Fruit fly (Drosophila melanogaster) S2 (cell line): ENCODE measurements around the gene CG2652.

Experiments used
- CG8478 ChIP-seq: fragments of >200 bp; optimal IDR thresholded peaks from 2 replicates; lab custom pipeline; 2018
- CTCF ChIP-seq, 2 experiments: fragments of >200 bp; optimal IDR thresholded peaks; 2 replicates each; lab custom pipeline; 2018

CG2652 gene

DNA sequence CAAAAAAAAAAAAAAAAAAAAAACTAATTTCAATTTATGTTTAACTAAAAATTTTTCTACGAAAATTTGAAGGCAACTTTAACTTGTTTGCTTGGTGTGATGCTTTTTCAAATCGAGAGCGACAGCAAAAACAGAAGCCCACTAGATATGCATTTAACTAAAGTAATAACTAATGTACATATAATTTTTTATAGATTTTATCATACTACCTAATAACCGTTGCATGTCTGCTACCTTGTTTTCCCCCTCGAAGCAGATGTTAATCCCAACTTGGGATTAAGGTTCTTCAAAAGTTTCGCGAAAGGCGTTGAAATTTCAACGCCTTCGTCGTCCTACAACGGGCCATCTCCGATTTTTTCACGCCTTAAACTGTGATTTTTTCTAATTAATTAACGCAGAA, at the start of gene CG2652:
Gene CG2652, minus strand, starts transcription at position 101 of the 400 bp plus-strand sequence.
- TF ChIP-seq CTCF (optimal IDR thresholded peaks at IDR 0.05; lab: Kevin White, UChicago), result no peak
- no peak for TF ChIP-seq CG8478 (lab: Kevin White, UChicago)

DNA sequence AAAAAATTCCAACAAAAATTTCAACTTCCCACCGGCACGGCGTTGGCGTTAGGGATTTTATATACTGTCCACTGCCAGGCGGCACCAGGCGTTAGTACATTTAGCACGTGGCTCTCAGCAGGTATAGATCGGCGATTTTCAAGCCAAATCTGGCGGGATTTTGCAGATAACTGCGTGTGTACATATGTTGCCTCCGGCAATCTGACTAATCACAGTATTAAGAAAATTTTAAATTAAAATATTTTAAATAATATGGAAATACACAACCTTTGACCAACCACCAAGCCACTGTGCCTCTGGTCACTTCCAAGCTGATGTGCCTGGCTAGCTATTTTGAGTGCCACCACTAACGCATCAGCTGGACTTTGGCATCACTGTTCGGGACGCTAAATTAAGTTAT, 49.4 kb upstream of the CG2652 start, which contains the start of the genes ttm50 and CG2712:
Gene ttm50, minus strand, starts transcription at position 64 of the 400 bp plus-strand sequence.
Gene CG2712, plus strand, starts transcription at position 343 of the 400 bp plus-strand sequence.
- TF ChIP-seq CG8478 (lab: Kevin White, UChicago) (no peak), CTCF (optimal IDR thresholded peaks at IDR 0.05; lab: Kevin White, UChicago) (no peak)

DNA sequence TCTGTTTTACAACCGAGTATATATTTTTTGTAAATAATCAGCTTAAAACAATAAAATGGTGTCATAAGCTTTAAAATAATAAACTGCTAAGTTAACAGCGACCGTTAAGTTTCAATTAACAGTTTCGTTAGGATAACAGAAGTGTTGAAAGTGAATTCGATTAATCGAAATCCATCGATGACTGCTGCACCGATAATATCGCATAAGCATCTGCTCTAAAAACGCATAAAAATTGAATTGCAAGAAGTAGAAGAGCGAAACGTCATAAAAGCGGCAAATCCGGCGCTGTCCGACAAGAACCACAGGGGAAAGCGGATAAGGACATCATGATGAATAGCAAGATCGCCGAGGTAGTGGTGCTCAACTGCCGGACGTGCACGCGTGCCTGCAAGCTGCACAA, 44.8 kb upstream of the CG2652 start, which contains the start of gene dwg:
Gene dwg, plus strand, starts transcription at position 193 of the 400 bp plus-strand sequence.
- TF ChIP-seq CTCF (optimal IDR thresholded peaks at IDR 0.05; lab: Kevin White, UChicago) (no peak), CG8478 (lab: Kevin White, UChicago) (no peak)

DNA sequence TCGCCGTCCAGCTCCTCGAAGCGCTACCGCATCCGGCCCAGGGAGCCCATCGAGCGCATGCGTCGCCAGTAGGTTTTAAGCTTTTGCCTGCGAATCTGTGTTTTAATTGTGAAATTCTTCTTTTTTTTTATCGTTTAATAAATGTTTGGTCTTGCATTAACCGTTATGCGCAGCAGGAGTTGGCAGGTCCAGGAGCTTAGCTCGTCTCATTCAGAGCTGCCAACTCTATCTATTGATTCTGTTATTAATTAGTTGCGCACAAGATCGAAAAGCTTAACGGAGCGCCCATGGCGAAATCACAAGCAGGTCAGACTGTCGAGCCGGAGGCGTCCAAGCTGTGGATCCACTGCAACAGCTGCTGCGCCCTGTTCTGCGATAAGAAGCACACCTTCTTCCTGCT, 43.7 kb upstream of the CG2652 start, which contains the start of gene vilya:
Gene vilya, plus strand, starts transcription at position 259 of the 400 bp plus-strand sequence.
- no peak for TF ChIP-seq CG8478 (lab: Kevin White, UChicago)

DNA sequence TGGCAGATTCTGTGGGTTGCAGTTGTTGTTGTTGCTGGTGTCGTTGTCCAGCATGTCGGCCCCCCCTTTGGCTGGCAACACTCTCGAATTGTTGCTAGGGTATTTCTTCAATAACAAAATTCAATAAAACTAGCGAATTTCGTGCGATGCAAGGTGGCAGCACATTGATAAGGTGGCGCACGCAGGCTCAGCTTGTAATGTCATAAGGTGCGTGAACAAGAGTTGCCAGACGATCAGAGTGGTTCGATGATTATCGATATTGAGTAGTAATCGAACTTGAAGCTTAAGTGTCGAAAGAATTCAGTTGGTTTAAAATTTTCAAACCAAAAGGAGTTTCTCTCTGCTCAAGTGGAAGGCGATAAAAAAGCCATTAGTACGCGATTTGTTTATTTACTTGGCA, 37.4 kb upstream of the CG2652 start, which contains the start of gene CG2701:
Gene CG2701, minus strand, starts transcription at position 206 of the 400 bp plus-strand sequence.
- TF ChIP-seq CTCF (optimal IDR thresholded peaks at IDR 0.05; lab: Kevin White, UChicago) (no peak), CG8478 (lab: Kevin White, UChicago) (no peak)

DNA sequence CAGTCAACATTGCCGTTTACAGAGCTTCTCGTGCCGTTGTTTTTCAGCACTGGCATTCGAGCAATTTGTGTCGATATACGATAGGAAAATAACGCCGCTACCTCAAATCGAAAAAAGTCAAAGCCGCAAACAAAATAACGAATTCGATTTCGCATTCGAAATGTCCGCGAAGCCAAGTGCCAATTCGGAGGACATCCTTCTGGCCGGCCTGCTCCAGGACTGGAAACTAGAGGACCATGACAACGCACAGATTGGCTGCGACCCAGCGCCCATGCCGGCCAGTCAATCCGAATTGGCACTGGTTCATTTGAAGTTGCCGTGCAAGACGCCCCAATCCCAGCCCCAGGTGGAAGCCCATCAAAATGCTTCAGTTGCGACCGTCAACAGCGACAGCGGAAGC, 32.0 kb upstream of the CG2652 start:
- TF ChIP-seq CG8478 (lab: Kevin White, UChicago), result no peak
- TF ChIP-seq CTCF (optimal IDR thresholded peaks at IDR 0.05; lab: Kevin White, UChicago), result no peak

DNA sequence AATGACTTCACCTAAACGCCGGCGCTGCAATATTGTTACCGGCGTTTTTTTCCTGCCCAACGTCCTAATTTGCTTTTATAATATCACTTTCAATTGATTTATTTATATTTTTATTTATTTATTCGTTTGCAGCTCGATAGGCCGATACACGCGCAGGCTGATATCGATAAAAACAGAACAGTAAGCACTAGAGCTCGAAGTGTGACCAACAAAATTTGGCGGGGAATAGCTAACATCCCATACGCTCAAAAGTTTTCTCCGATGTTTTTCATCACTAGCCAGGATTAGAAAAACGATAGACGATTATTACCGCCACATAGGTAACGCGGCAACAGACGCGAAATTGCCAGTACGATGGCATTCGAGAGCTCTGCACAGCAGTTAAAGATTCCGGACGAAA, 31.0 kb upstream of the CG2652 start, which contains the start of the genes CG2685 and CG2694:
Gene CG2685, minus strand, starts transcription at position 185 of the 400 bp plus-strand sequence.
Gene CG2694, plus strand, starts transcription at position 304 of the 400 bp plus-strand sequence.
- no peak for TF ChIP-seq CG8478 (lab: Kevin White, UChicago)
- no peak for TF ChIP-seq CTCF (optimal IDR thresholded peaks at IDR 0.05; lab: Kevin White, UChicago)

DNA sequence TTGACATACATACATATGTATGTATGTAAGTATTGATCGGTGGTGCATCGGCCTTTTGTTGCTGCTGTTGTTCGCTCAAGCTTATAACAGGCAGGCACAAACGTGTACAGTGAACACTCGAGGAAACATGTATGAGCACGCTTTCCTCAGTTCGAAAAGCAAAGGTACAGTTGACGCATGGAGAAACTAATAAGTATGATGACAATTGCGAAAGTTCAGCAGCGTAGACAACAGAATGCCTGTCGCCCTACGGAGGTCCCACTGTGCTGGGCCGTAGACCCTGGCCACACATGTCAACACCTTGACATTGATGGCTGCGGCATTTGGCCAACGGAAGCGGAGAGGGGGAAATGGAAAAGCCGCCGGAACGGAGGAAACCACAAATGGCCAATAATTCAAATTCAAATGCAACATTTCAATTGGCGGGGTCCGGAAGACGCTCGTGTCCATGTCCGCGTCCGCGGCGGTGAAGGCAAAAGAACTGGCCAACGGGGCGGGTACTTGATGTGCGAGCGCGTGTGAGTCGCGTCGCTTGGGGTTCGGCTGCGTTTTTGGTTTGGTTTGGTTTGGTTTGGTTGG, 25.5 kb upstream of the CG2652 start, which contains the start of gene CG2681:
Gene CG2681, plus strand, starts transcription at position 529 of the 579 bp plus-strand sequence.
- no peak for TF ChIP-seq CG8478 (lab: Kevin White, UChicago)
- TF ChIP-seq CTCF (optimal IDR thresholded peaks at IDR 0.05; lab: Kevin White, UChicago), result no peak

DNA sequence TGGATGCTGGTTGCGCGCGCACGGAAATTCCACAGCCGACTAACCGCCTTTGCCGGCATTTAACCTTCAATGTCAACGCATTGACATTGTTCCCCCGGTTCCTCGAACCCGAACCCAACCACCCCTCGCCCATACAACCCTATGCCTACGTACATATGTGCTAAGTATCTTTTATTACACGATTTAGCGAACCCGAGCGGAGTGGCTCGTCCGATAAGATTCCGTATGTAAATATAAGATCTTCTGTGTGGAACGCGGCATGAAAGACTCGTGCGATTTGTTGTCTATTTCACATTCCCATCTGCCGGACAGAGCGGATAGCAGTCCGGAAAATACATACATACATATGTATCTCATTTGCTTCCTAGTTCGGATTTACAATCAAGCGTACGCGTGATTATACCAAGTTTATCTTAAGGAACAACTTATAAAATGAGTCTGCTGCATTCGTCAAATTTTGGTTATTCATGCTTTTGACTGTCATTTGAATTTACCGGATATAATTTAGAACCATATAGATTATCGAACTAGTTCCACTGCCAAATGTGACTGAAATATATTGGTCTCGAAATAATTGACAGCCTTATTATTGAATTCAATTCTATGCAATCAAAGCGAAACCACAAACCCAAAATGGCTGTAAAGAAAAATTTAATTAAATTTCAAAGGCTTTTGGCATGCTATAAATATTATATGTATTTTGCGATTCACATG, 24.8 kb upstream of the CG2652 start, which contains the start of gene CG2680:
Gene CG2680, minus strand, starts transcription at position 51 of the 714 bp plus-strand sequence.
- TF ChIP-seq CTCF (optimal IDR thresholded peaks at IDR 0.05; lab: Kevin White, UChicago) (no peak), CG8478 (lab: Kevin White, UChicago) (no peak)

DNA sequence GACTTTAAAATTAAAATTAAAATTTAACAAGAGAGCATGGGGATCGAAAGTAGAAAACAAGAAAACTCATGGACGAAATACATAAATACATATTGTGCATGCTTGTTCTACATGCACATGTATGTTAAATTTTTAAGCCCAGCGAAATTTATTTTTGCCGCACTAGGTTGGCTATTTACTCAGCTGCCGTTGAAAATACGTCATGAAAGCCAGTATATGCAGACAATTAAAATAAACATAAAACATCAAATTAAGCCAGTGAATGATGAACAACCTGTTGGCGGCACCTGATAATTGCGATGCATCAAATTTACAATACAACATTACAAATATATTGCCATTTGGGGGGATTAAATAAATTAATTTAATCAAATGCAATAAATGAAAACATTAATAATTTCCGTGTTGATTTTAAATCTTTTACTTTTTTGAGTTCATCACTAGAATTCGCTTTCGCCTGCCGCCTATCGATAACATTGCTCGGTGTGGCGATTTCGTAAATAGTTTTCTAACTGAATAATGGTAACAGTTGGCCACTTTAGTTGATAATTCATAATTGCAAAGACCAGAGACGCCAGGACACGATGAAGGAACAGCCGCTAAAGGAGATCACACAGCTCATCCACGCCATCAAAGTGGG, 21.5 kb upstream of the CG2652 start, which contains the start of gene eIF2Bbeta:
Gene eIF2Bbeta, plus strand, starts transcription at position 438 of the 640 bp plus-strand sequence.
- no peak for TF ChIP-seq CTCF (optimal IDR thresholded peaks at IDR 0.05; lab: Kevin White, UChicago)
- no peak for TF ChIP-seq CG8478 (lab: Kevin White, UChicago)

DNA sequence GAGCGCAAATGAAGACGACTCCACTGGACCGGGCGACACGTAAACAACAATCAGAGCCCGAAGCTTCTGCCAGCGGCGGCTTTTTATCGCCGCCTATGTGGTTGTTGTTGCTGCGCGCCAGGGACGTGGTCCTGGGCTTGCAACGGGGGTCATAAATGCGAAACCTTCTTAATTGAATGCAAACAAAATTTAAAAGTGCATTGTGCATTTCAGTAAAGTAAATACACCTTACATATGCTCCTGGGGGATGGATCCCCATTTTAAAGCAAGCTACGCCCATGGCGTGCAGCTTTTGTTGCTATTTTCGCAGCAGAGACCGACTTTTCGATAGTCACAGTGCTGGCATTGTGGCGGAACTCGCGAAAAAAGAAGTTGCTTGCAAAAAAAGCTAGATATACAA, 21.0 kb upstream of the CG2652 start, which contains the start of gene Ugalt:
Gene Ugalt, minus strand, starts transcription at position 160 of the 400 bp plus-strand sequence.
- TF ChIP-seq CTCF (optimal IDR thresholded peaks at IDR 0.05; lab: Kevin White, UChicago) (no peak), CG8478 (lab: Kevin White, UChicago) (no peak)

DNA sequence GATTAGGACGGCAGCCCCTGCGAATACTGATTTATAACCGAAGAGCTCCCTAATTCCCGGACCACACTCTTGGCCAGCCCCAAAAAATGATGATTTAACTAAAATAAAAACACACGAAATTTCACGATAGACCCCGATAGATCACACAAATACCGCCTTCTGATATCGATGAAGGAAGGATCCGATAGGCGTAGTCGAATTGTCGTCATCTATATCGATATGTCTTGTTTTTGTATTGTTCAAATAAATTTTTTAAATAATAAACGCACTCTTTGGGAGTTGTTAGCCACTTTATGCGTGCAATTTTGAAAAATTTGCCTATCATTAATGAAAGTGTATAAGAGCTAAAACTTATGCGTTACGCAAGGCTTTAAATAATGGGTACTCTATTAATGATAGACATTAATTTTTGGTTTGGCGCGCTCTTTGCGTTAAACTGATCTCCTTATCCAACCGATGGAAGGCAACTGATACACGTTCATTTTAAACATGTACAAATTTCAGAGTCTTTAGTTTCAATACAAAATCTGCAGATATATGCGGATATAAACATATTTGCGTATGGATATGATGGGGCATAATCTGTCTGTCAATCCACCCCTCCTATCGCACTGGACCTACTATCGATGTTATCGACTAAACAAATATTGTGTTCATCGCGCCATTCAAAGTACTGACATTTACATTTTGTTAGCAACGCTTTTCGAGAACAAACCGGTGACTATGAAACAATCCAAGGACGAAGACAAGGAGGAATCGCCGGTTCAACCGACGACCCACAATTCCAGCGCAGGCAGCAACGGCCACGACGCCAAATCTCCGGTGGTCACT, 15.5 kb upstream of the CG2652 start, which contains the start of the genes Spg7 and Lint-O:
Gene Spg7, minus strand, starts transcription at position 148 of the 831 bp plus-strand sequence.
Gene Lint-O, plus strand, starts transcription at position 638 of the 831 bp plus-strand sequence.
- TF ChIP-seq CTCF (optimal IDR thresholded peaks at IDR 0.05; lab: Kevin White, UChicago) (no peak), CG8478 (lab: Kevin White, UChicago) (no peak)

DNA sequence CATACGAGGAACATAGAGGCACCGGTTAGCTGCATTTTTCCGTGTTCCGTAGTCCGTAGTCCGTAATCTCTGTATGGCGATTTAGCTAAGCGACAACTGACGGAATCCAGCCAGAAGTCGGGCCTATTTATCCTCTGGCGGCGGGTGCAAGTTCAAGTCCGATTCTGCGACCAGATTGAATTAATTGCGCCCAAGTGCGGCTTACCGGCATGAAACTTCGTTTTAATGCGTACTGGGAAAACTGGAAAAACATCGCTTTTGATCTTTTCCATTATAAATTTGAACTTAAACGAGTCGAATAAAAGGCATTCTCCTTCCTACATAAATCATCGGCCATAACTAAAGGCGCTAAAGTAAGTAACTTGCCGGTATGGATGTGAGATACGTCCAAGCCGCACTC, 11.1 kb upstream of the CG2652 start, which contains the start of gene dyw:
Gene dyw, minus strand, starts transcription at position 101 of the 400 bp plus-strand sequence.
- TF ChIP-seq CTCF (optimal IDR thresholded peaks at IDR 0.05; lab: Kevin White, UChicago) (no peak), CG8478 (lab: Kevin White, UChicago) (no peak)
